Worm (Caenorhabditis elegans): ENCODE results near the gene T14G8.6.

Gene T14G8.6

DNA sequence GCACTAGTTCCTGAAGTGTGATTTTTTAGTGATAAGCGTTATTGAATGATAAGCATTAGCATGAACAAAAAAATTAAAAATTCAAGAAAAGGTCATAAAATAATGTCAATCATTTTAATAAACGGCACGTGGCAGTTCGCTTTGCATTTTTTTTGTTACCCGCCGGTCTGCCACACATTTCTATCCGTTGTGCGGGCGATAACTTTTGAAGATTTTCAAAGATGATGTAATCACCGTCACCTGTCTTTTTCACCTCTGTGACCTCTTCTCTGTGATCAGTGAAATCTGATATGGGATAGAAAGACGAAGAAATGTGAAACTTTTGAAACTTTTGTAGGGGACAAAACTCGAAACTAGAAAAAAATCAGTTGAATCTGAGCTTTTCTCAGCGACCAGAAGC, 15.3 kb upstream of the T14G8.6 start (continued):
- no peak for TF ChIP-seq ceh-20 (GFP tag; IDR thresholded peaks at IDR 0.05)
- peak; percentile 59 to 73 for TF ChIP-seq mdl-1 (tag; optimal IDR thresholded peaks at IDR 0.05)
- TF ChIP-seq lin-13 (GFP tag; optimal IDR thresholded peaks at IDR 0.05) = no peak
- no peak for TF ChIP-seq vab-7 (GFP tag; IDR thresholded peaks at IDR 0.05)
- TF ChIP-seq zip-2 (tag; optimal IDR thresholded peaks at IDR 0.05) = no peak
- TF ChIP-seq Y48G9A.11 (GFP tag; IDR thresholded peaks at IDR 0.05) = no peak
- TF ChIP-seq ztf-11 (tag; optimal IDR thresholded peaks at IDR 0.05) = no peak
- TF ChIP-seq saeg-2 (GFP tag; IDR thresholded peaks at IDR 0.05) = no peak
- no peak for TF ChIP-seq skn-1 (tag; optimal IDR thresholded peaks at IDR 0.05)
- TF ChIP-seq mep-1 (tag; optimal IDR thresholded peaks at IDR 0.05) = no peak
- no peak for TF ChIP-seq T26A8.4 (GFP tag; IDR thresholded peaks at IDR 0.05)
- TF ChIP-seq arid-1 (GFP tag; conservative IDR thresholded peaks at IDR 0.05) = no peak
- TF ChIP-seq dve-1 (tag; optimal IDR thresholded peaks at IDR 0.05; ENCODE audit: insufficient read depth) = peak; percentile 33
- peak; percentile 67 for TF ChIP-seq hlh-30 (tag; optimal IDR thresholded peaks at IDR 0.05; ENCODE audit: insufficient read depth)
- TF ChIP-seq ceh-32 (tag; optimal IDR thresholded peaks at IDR 0.05; ENCODE audit: poor library complexity) = no peak
- no peak for TF ChIP-seq mes-2 (tag; optimal IDR thresholded peaks at IDR 0.05; ENCODE audit: poor library complexity, severe bottlenecking)
- TF ChIP-seq hmg-1.1 (GFP tag; IDR thresholded peaks at IDR 0.05) = no peak
- no peak for TF ChIP-seq fkh-10 (GFP tag; optimal IDR thresholded peaks at IDR 0.05)
- TF ChIP-seq nhr-111 (GFP tag; optimal IDR thresholded peaks at IDR 0.05) = no peak
- no peak for TF ChIP-seq nhr-48 (tag; optimal IDR thresholded peaks at IDR 0.05)
- no peak for TF ChIP-seq ceh-82 (tag; optimal IDR thresholded peaks at IDR 0.05)

- TF ChIP-seq lin-39 (tag; optimal IDR thresholded peaks at IDR 0.05) (no peak), ctbp-1 (GFP tag; IDR thresholded peaks at IDR 0.05) (peak; percentile 55; the same call in 1 of the 2 replicates), dve-1 (tag; optimal IDR thresholded peaks at IDR 0.05; ENCODE audit: insufficient read depth) (peak; percentile 64), pha-4 (GFP tag; IDR thresholded peaks at IDR 0.05) (peak; percentile 54), pha-4 (tag; optimal IDR thresholded peaks at IDR 0.05) (no peak), Y75B8A.6 (GFP tag; IDR thresholded peaks at IDR 0.05) (no peak), hmg-1.1 (GFP tag; IDR thresholded peaks at IDR 0.05) (peak; percentile 68; the same call in 1 of the 2 replicates), mep-1 (tag; optimal IDR thresholded peaks at IDR 0.05) (peak; percentile 78), ZK337.2 (GFP tag; IDR thresholded peaks at IDR 0.05) (no peak), unc-62 (GFP tag; optimal IDR thresholded peaks at IDR 0.05 in 1 of 2) (peak in 1 of 2 experiments; percentile 51), unc-62 (tag; optimal IDR thresholded peaks at IDR 0.05) (no peak), ceh-20 (GFP tag; IDR thresholded peaks at IDR 0.05) (peak; percentile 51), vab-7 (GFP tag; IDR thresholded peaks at IDR 0.05) (peak; percentile 51; the same call in 1 of the 2 replicates), mes-2 (tag; optimal IDR thresholded peaks at IDR 0.05; ENCODE audit: poor library complexity, severe bottlenecking) (peak; percentile 59), hlh-11 (tag; optimal IDR thresholded peaks at IDR 0.05) (peak; percentile 90), dmd-8 (GFP tag; IDR thresholded peaks at IDR 0.05) (no peak), rbr-2 (tag; optimal IDR thresholded peaks at IDR 0.05) (peak; percentile 64), lsy-2 (tag; optimal IDR thresholded peaks at IDR 0.05) (peak; percentile 21 to 52), nhr-28 (tag; optimal IDR thresholded peaks at IDR 0.05) (peak; percentile 44), php-3 (GFP tag; IDR thresholded peaks at IDR 0.05) (peak; percentile 68), F37D6.2 (tag; optimal IDR thresholded peaks at IDR 0.05) (peak; percentile 45), nhr-41 (GFP tag; IDR thresholded peaks at IDR 0.05) (no peak), madf-9 (GFP tag; conservative IDR thresholded peaks at IDR 0.05) (no peak), mdl-1 (tag; optimal IDR thresholded peaks at IDR 0.05) (peak; percentile 88 to 97), lin-38 (GFP tag; IDR thresholded peaks at IDR 0.05) (peak; percentile 44), nhr-48 (tag; optimal IDR thresholded peaks at IDR 0.05) (peak; percentile 28), F26F4.8 (GFP tag; conservative IDR thresholded peaks at IDR 0.05) (no peak), spr-3 (GFP tag; optimal IDR thresholded peaks at IDR 0.05) (peak; percentile 64), dmd-6 (GFP tag; IDR thresholded peaks at IDR 0.05) (peak; percentile 64), nhr-10 (tag; optimal IDR thresholded peaks at IDR 0.05) (peak; percentile 32), gei-8 (GFP tag; optimal IDR thresholded peaks at IDR 0.05) (peak; percentile 49), nhr-77 (tag; optimal IDR thresholded peaks at IDR 0.05) (peak; percentile 66), nhr-11 (tag; optimal IDR thresholded peaks at IDR 0.05) (peak; percentile 66), madf-5 (GFP tag; IDR thresholded peaks at IDR 0.05) (0 out of 4 replicates have a peak, but pooled peaks of 1 of the 2 experiments have one; percentile 16)
Observed at ce11 chrX:12876795-12877530, 14.3 kb upstream of the T14G8.6 start, which contains the start of gene bcat-1. Gene bcat-1 (plus strand): TSS chrX:12877480.
